Worm (Caenorhabditis elegans) whole organism, mixed stage, embryonic: ENCODE data around the gene R06B9.5.
A peak's percentile ranks its signal among the peaks of the same experiment; 100 is the strongest.

Experiments
- blmp-1 ChIP-seq: fragments of 150-350 bp; optimal IDR thresholded peaks from 2 replicates; lab custom pipeline; 2014; ENCODE audit warnings: missing biosample characterization, missing genetic modification characterization
- ceh-39 ChIP-seq: fragments of 150-350 bp; optimal IDR thresholded peaks from 2 replicates; lab custom pipeline; 2014; ENCODE audit warnings: missing biosample characterization, missing genetic modification characterization
- ceh-43 ChIP-seq: fragments of 200-800 bp; sonication (Bioruptor generic); optimal IDR thresholded peaks from 2 replicates; lab custom pipeline; 2018; ENCODE audit warnings: mild to moderate bottlenecking, missing genetic modification characterization, moderate library complexity, missing compliant biosample characterization
- ceh-83 ChIP-seq: fragments of 200-800 bp; sonication (Bioruptor generic); optimal IDR thresholded peaks from 2 replicates; lab custom pipeline; 2018; ENCODE audit warnings: mild to moderate bottlenecking, missing genetic modification characterization, missing compliant biosample characterization
- ces-1 ChIP-seq: fragments of 150-350 bp; optimal IDR thresholded peaks from 2 replicates; lab custom pipeline; 2014; ENCODE audit warnings: missing biosample characterization, missing genetic modification reagents, missing genetic modification characterization
- cnd-1 ChIP-seq: fragments of 200-800 bp; sonication (Bioruptor generic); optimal IDR thresholded peaks from 2 replicates; lab custom pipeline; 2018; ENCODE audit warnings: mild to moderate bottlenecking, missing genetic modification characterization, missing compliant biosample characterization
- drap-1 ChIP-seq: fragments of 200-800 bp; sonication (Bioruptor generic); optimal IDR thresholded peaks from 3 replicates; lab custom pipeline; 2018; ENCODE audit warnings: mild to moderate bottlenecking, missing genetic modification characterization, missing compliant biosample characterization
- elt-1 ChIP-seq: sonication (generic microtip); optimal IDR thresholded peaks from 2 replicates; lab custom pipeline; 2017; ENCODE audit warnings: missing genetic modification characterization, mild to moderate bottlenecking, missing compliant biosample characterization, antibody characterized with exemption, moderate library complexity, borderline replicate concordance; ENCODE audit not compliant: insufficient read depth
- elt-3 ChIP-seq: fragments of 150-350 bp; optimal IDR thresholded peaks from 2 replicates; lab custom pipeline; 2014; ENCODE audit warnings: missing biosample characterization, missing genetic modification characterization
- flh-1 ChIP-seq: fragments of 200-800 bp; sonication (Bioruptor generic); optimal IDR thresholded peaks from 2 replicates; lab custom pipeline; 2018; ENCODE audit warnings: mild to moderate bottlenecking, missing genetic modification characterization, moderate library complexity, missing compliant biosample characterization
- hlh-1 ChIP-seq: fragments of 150-350 bp; optimal IDR thresholded peaks from 2 replicates; lab custom pipeline; 2014; ENCODE audit warnings: missing biosample characterization, missing genetic modification reagents, missing genetic modification characterization
- lin-13 ChIP-seq: fragments of 150-350 bp; optimal IDR thresholded peaks from 2 replicates; lab custom pipeline; 2014; ENCODE audit warnings: missing biosample characterization, missing genetic modification characterization
- lin-32 ChIP-seq: fragments of 200-800 bp; sonication (Bioruptor generic); optimal IDR thresholded peaks from 2 replicates; lab custom pipeline; 2018; ENCODE audit warnings: mild to moderate bottlenecking, missing genetic modification characterization, missing compliant biosample characterization
- mab-5 ChIP-seq: fragments of 150-350 bp; optimal IDR thresholded peaks from 2 replicates; lab custom pipeline; 2014; ENCODE audit warnings: missing biosample characterization, missing genetic modification characterization
- mls-2 ChIP-seq: sonication (generic microtip); optimal IDR thresholded peaks from 2 replicates; lab custom pipeline; 2016; ENCODE audit warnings: mild to moderate bottlenecking, missing genetic modification characterization, moderate library complexity, missing compliant biosample characterization
- nhr-12 ChIP-seq: fragments of 150-350 bp; optimal IDR thresholded peaks from 2 replicates; lab custom pipeline; 2014; ENCODE audit warnings: missing biosample characterization, missing genetic modification characterization
- nhr-2 ChIP-seq: fragments of 150-350 bp; optimal IDR thresholded peaks from 2 replicates; lab custom pipeline; 2014; ENCODE audit warnings: missing biosample characterization, missing genetic modification characterization
- nhr-237 ChIP-seq: fragments of 150-350 bp; optimal IDR thresholded peaks from 2 replicates; lab custom pipeline; 2014; ENCODE audit warnings: missing biosample characterization, missing genetic modification characterization
- nhr-28 ChIP-seq: fragments of 150-350 bp; optimal IDR thresholded peaks from 2 replicates; lab custom pipeline; 2014; ENCODE audit warnings: missing biosample characterization, missing genetic modification characterization
- nhr-76 ChIP-seq: sonication (generic microtip); optimal IDR thresholded peaks from 2 replicates; lab custom pipeline; 2017; ENCODE audit warnings: missing biosample characterization, missing genetic modification characterization
- sem-2 ChIP-seq: fragments of 200-800 bp; sonication (Bioruptor generic); optimal IDR thresholded peaks from 2 replicates; lab custom pipeline; 2018; ENCODE audit warnings: mild to moderate bottlenecking, missing genetic modification characterization, missing compliant biosample characterization
- snpc-4 ChIP-seq: fragments of 150-350 bp; optimal IDR thresholded peaks from 2 replicates; lab custom pipeline; 2014; ENCODE audit warnings: missing biosample characterization, missing genetic modification characterization
- sptf-1 ChIP-seq: sonication (generic microtip); optimal IDR thresholded peaks from 2 replicates; lab custom pipeline; 2017; ENCODE audit warnings: mild to moderate bottlenecking, missing genetic modification characterization, moderate library complexity, missing compliant biosample characterization
- tbx-8 ChIP-seq: fragments of 200-800 bp; sonication (Bioruptor generic); optimal IDR thresholded peaks from 2 replicates; lab custom pipeline; 2018; ENCODE audit warnings: mild to moderate bottlenecking, missing genetic modification characterization, moderate library complexity, missing compliant biosample characterization
- unc-120 ChIP-seq: sonication (generic microtip); optimal IDR thresholded peaks from 2 replicates; lab custom pipeline; 2017; ENCODE audit warnings: missing genetic modification characterization, missing compliant biosample characterization; ENCODE audit not compliant: poor library complexity, severe bottlenecking
- unc-39 ChIP-seq: fragments of 150-350 bp; optimal IDR thresholded peaks from 2 replicates; lab custom pipeline; 2014; ENCODE audit warnings: missing biosample characterization, missing genetic modification characterization
- unc-62 ChIP-seq: fragments of 150-350 bp; optimal IDR thresholded peaks from 2 replicates; lab custom pipeline; 2014; ENCODE audit warnings: missing biosample characterization, missing genetic modification reagents, missing genetic modification characterization
- zip-8 ChIP-seq: fragments of 150-350 bp; optimal IDR thresholded peaks from 2 replicates; lab custom pipeline; 2014; ENCODE audit warnings: missing biosample characterization, missing genetic modification characterization
- ztf-11 ChIP-seq: fragments of 150-350 bp; optimal IDR thresholded peaks from 2 replicates; lab custom pipeline; 2014; ENCODE audit warnings: missing biosample characterization, missing genetic modification characterization

Gene R06B9.5

ce11 chrII:13711493-13712055 lies 24.5 kb upstream of the R06B9.5 start:
- TF ChIP-seq elt-1 (tag; lab: Kevin White, UChicago) (no peak), nhr-76 (tag; lab: Kevin White, UChicago) (no peak), lin-13 (tag; lab: Kevin White, UChicago) (no peak), unc-62 (no peak), mab-5 (tag; lab: Kevin White, UChicago) (no peak), mls-2 (no peak), drap-1 (GFP tag; lab: Kevin White, UChicago) (no peak), ztf-11 (no peak), nhr-237 (tag; lab: Kevin White, UChicago) (no peak), unc-120 (tag; lab: Kevin White, UChicago) (no peak), nhr-2 (tag; lab: Kevin White, UChicago) (no peak), unc-39 (no peak), nhr-12 (no peak), zip-8 (tag; lab: Kevin White, UChicago) (no peak), nhr-28 (tag; lab: Kevin White, UChicago) (no peak), ceh-39 (tag; lab: Kevin White, UChicago) (no peak), elt-3 (tag; lab: Kevin White, UChicago) (no peak), ceh-83 (GFP tag; lab: Kevin White, UChicago) (no peak)
- TF ChIP-seq, all 35 proteins: peak for 0

- no peak for TF ChIP-seq blmp-1 (tag; lab: Kevin White, UChicago)
- no peak for TF ChIP-seq hlh-1 (tag; lab: Kevin White, UChicago)
- TF ChIP-seq sem-2 (GFP tag; lab: Kevin White, UChicago) = no peak
Observed at ce11 chrII:13713239-13713638, 22.9 kb upstream of the R06B9.5 start.

ce11 chrII:13715333-13715732 lies 20.8 kb upstream of the R06B9.5 start:
- TF ChIP-seq drap-1 (GFP tag; lab: Kevin White, UChicago) (no peak), sptf-1 (tag; lab: Kevin White, UChicago) (peak; percentile 51)

- TF ChIP-seq cnd-1 (tag; lab: Kevin White, UChicago) = no peak
Observed at ce11 chrII:13715733-13716132, 20.4 kb upstream of the R06B9.5 start, which contains the start of gene zipt-2.3. zipt-2.3 (minus strand) TSS chrII:13715879.

ce11 chrII:13717393-13718367 lies 18.4 kb upstream of the R06B9.5 start:
- no peak for TF ChIP-seq tbx-8 (GFP tag; lab: Kevin White, UChicago)
- TF ChIP-seq ztf-11 = no peak

ce11 chrII:13720650-13721049 lies 15.5 kb upstream of the R06B9.5 start:
- TF ChIP-seq drap-1 (GFP tag; lab: Kevin White, UChicago) (no peak), cnd-1 (tag; lab: Kevin White, UChicago) (no peak), zip-8 (tag; lab: Kevin White, UChicago) (no peak), ztf-11 (no peak), snpc-4 (no peak), sem-2 (GFP tag; lab: Kevin White, UChicago) (no peak)

ce11 chrII:13721218-13721617 lies 14.9 kb upstream of the R06B9.5 start, which contains the start of gene sre-46:
sre-46 (minus strand) TSS chrII:13721318.
- TF ChIP-seq lin-32 (GFP tag; lab: Kevin White, UChicago) = no peak
- TF ChIP-seq drap-1 (GFP tag; lab: Kevin White, UChicago) = no peak
- no peak for TF ChIP-seq mab-5 (tag; lab: Kevin White, UChicago)
- TF ChIP-seq zip-8 (tag; lab: Kevin White, UChicago) = no peak
- TF ChIP-seq ceh-43 = no peak
- no peak for TF ChIP-seq nhr-237 (tag; lab: Kevin White, UChicago)
- TF ChIP-seq ces-1 (GFP tag; lab: Kevin White, UChicago) = no peak
- TF ChIP-seq flh-1 (GFP tag; lab: Kevin White, UChicago) = no peak
- TF ChIP-seq ceh-39 (tag; lab: Kevin White, UChicago) = no peak
- no peak for TF ChIP-seq nhr-2 (tag; lab: Kevin White, UChicago)
- TF ChIP-seq nhr-28 (tag; lab: Kevin White, UChicago) = no peak
- no peak for TF ChIP-seq nhr-12
- no peak for TF ChIP-seq hlh-1 (tag; lab: Kevin White, UChicago)
- TF ChIP-seq blmp-1 (tag; lab: Kevin White, UChicago) = no peak
- TF ChIP-seq unc-62 = no peak
